Worm (Caenorhabditis elegans) whole organism, L1 larva: ENCODE data around the gene arf-6.

Experiments
- C04F5.9 ChIP-seq: sonication (generic microtip); optimal IDR thresholded peaks from 2 replicates; lab custom pipeline; 2016; ENCODE audit warnings: missing genetic modification characterization, missing compliant biosample characterization
- F16B12.6 ChIP-seq: fragments of 150-350 bp; optimal IDR thresholded peaks from 2 replicates; lab custom pipeline; 2014; ENCODE audit warnings: missing biosample characterization, missing genetic modification characterization
- Y116A8C.19 ChIP-seq: sonication (generic microtip); optimal IDR thresholded peaks from 2 replicates; lab custom pipeline; 2016; ENCODE audit warnings: missing compliant biosample characterization, missing genetic modification characterization, borderline replicate concordance
- alr-1 ChIP-seq: fragments of 200-800 bp; sonication (Bioruptor generic); optimal IDR thresholded peaks from 2 replicates; lab custom pipeline; 2018; ENCODE audit warnings: borderline replicate concordance, mild to moderate bottlenecking, missing genetic modification characterization, missing compliant biosample characterization
- blmp-1 ChIP-seq: fragments of 150-350 bp; optimal IDR thresholded peaks from 2 replicates; lab custom pipeline; 2014; ENCODE audit warnings: missing biosample characterization, missing genetic modification characterization
- ceh-82 ChIP-seq, 3 experiments: fragments of 150-350 bp in 1 of 3; sonication (generic microtip) in 2 of 3; optimal IDR thresholded peaks; 2 replicates each; lab custom pipeline; 2014 to 2017; ENCODE audit warnings: missing biosample characterization in 3 of 3, missing genetic modification characterization in 3 of 3
- ceh-88 ChIP-seq: fragments of 200-800 bp; sonication (Bioruptor generic); IDR thresholded peaks from 2 replicates; pipeline ENCODE4 v1.3.6; 2022; ENCODE audit warnings: missing genetic modification characterization, missing compliant biosample characterization
- ces-1 ChIP-seq: fragments of 150-350 bp; optimal IDR thresholded peaks from 2 replicates; lab custom pipeline; 2014; ENCODE audit warnings: missing biosample characterization, missing genetic modification reagents, missing genetic modification characterization
- efl-3 ChIP-seq: fragments of 200-800 bp; sonication (Bioruptor generic); optimal IDR thresholded peaks from 2 replicates; lab custom pipeline; 2018; ENCODE audit warnings: mild to moderate bottlenecking, missing genetic modification characterization, missing compliant biosample characterization
- egl-13 ChIP-seq: sonication (generic microtip); optimal IDR thresholded peaks from 2 replicates; lab custom pipeline; 2016; ENCODE audit warnings: missing genotype, missing genetic modification reagents, missing genetic modification characterization, missing compliant biosample characterization
- egl-27 ChIP-seq, 2 experiments: fragments of 150-350 bp in 1 of 2; sonication (generic microtip); optimal IDR thresholded peaks; 3 replicates each; lab custom pipeline; 2017 to 2018; ENCODE audit warnings: missing biosample characterization in 2 of 2, missing genetic modification characterization in 2 of 2, missing genetic modification reagents in 2 of 2
- ets-5 ChIP-seq: fragments of 200-800 bp; sonication (Bioruptor generic); IDR thresholded peaks from 2 replicates; pipeline ENCODE4 v1.3.6; 2022; ENCODE audit warnings: missing genetic modification characterization, missing compliant biosample characterization
- fkh-10 ChIP-seq: sonication (generic microtip); optimal IDR thresholded peaks from 2 replicates; lab custom pipeline; 2017; ENCODE audit warnings: missing biosample characterization, missing genetic modification reagents, missing genetic modification characterization
- fkh-8 ChIP-seq: sonication (generic microtip); optimal IDR thresholded peaks from 2 replicates; lab custom pipeline; 2016; ENCODE audit warnings: mild to moderate bottlenecking, missing genetic modification characterization, missing compliant biosample characterization
- grh-1 ChIP-seq: fragments of 200-800 bp; sonication (Bioruptor generic); IDR thresholded peaks from 2 replicates; pipeline ENCODE4 v1.3.6; 2022; ENCODE audit warnings: missing genetic modification reagents, missing genetic modification characterization, missing compliant biosample characterization
- hlh-17 ChIP-seq: fragments of 200-800 bp; sonication (Bioruptor generic); optimal IDR thresholded peaks from 2 replicates; lab custom pipeline; 2018; ENCODE audit warnings: missing genetic modification characterization, mild to moderate bottlenecking, missing compliant biosample characterization, moderate library complexity, borderline replicate concordance
- isw-1 ChIP-seq: fragments of 200-800 bp; sonication (Bioruptor generic); IDR thresholded peaks from 2 replicates; pipeline ENCODE4 v1.3.6; 2022; ENCODE audit warnings: missing genetic modification characterization, missing compliant biosample characterization
- jun-1 ChIP-seq: fragments of 150-350 bp; optimal IDR thresholded peaks from 2 replicates; lab custom pipeline; 2014; ENCODE audit warnings: missing biosample characterization, missing genetic modification reagents, missing genetic modification characterization
- lin-35 ChIP-seq, 2 experiments: fragments of 150-350 bp; optimal IDR thresholded peaks; 2 replicates each; lab custom pipeline; 2014; ENCODE audit warnings: missing biosample characterization in 2 of 2, missing genetic modification characterization in 2 of 2, missing genetic modification reagents in 2 of 2
- lir-3 ChIP-seq: sonication (generic microtip); optimal IDR thresholded peaks from 2 replicates; lab custom pipeline; 2016; ENCODE audit warnings: mild to moderate bottlenecking, missing genetic modification characterization, moderate library complexity, missing compliant biosample characterization; ENCODE audit not compliant: poor library complexity
- mab-9 ChIP-seq: fragments of 200-800 bp; sonication (Bioruptor generic); IDR thresholded peaks from 2 replicates; pipeline ENCODE4 v1.3.6; 2022; ENCODE audit warnings: missing genetic modification reagents, missing genetic modification characterization, missing compliant biosample characterization
- nhr-11 ChIP-seq: fragments of 150-350 bp; optimal IDR thresholded peaks from 2 replicates; lab custom pipeline; 2014; ENCODE audit warnings: missing biosample characterization, missing genetic modification characterization
- nhr-237 ChIP-seq: fragments of 150-350 bp; optimal IDR thresholded peaks from 2 replicates; lab custom pipeline; 2014; ENCODE audit warnings: missing biosample characterization, missing genetic modification characterization
- nhr-71 ChIP-seq: sonication (generic microtip); optimal IDR thresholded peaks from 2 replicates; lab custom pipeline; 2016; ENCODE audit warnings: mild to moderate bottlenecking, missing genetic modification characterization, moderate library complexity, missing compliant biosample characterization
- nhr-77 ChIP-seq: fragments of 150-350 bp; optimal IDR thresholded peaks from 2 replicates; lab custom pipeline; 2014; ENCODE audit warnings: missing biosample characterization, missing genetic modification characterization
- pax-3 ChIP-seq: fragments of 200-800 bp; sonication (Bioruptor generic); optimal IDR thresholded peaks from 2 replicates; lab custom pipeline; 2018; ENCODE audit warnings: mild to moderate bottlenecking, missing genetic modification characterization, moderate library complexity, missing compliant biosample characterization
- pqm-1 ChIP-seq: sonication (generic microtip); optimal IDR thresholded peaks from 3 replicates; lab custom pipeline; 2017; ENCODE audit warnings: missing biosample characterization, missing genetic modification characterization
- skn-1 ChIP-seq: fragments of 150-350 bp; optimal IDR thresholded peaks from 2 replicates; lab custom pipeline; 2014; ENCODE audit warnings: missing biosample characterization, missing genetic modification characterization
- snpc-4 ChIP-seq: fragments of 150-350 bp; optimal IDR thresholded peaks from 2 replicates; lab custom pipeline; 2014; ENCODE audit warnings: missing biosample characterization, missing genetic modification characterization
- sptf-1 ChIP-seq: fragments of 150-350 bp; optimal IDR thresholded peaks from 2 replicates; lab custom pipeline; 2014; ENCODE audit warnings: missing biosample characterization, missing genetic modification characterization
- swsn-7 ChIP-seq: sonication (generic microtip); optimal IDR thresholded peaks from 2 replicates; lab custom pipeline; 2016; ENCODE audit warnings: missing genetic modification characterization, missing compliant biosample characterization
- tbx-2 ChIP-seq: sonication (generic microtip); optimal IDR thresholded peaks from 2 replicates; lab custom pipeline; 2016; ENCODE audit warnings: missing genetic modification characterization, missing compliant biosample characterization
- unc-130 ChIP-seq: fragments of 150-350 bp; optimal IDR thresholded peaks from 2 replicates; lab custom pipeline; 2017; ENCODE audit warnings: missing biosample characterization, missing genetic modification characterization, inconsistent platforms
- unc-86 ChIP-seq: sonication (generic microtip); optimal IDR thresholded peaks from 2 replicates; lab custom pipeline; 2016; ENCODE audit warnings: missing genetic modification characterization, missing compliant biosample characterization
- zag-1 ChIP-seq: fragments of 150-350 bp; optimal IDR thresholded peaks from 2 replicates; lab custom pipeline; 2014; ENCODE audit warnings: missing biosample characterization, missing genetic modification characterization
- zip-4 ChIP-seq: fragments of 200-800 bp; sonication (Bioruptor generic); optimal IDR thresholded peaks from 2 replicates; lab custom pipeline; 2018; ENCODE audit warnings: mild to moderate bottlenecking, missing genetic modification characterization, moderate library complexity, missing compliant biosample characterization
- ztf-11 ChIP-seq, 2 experiments: sonication (generic microtip); optimal IDR thresholded peaks; 2 replicates each; lab custom pipeline; 2016 to 2017; ENCODE audit warnings: missing genetic modification characterization in 2 of 2, missing biosample characterization in 1 of 2, missing compliant biosample characterization in 1 of 2
- ztf-4 ChIP-seq: fragments of 150-350 bp; optimal IDR thresholded peaks from 2 replicates; lab custom pipeline; 2014; ENCODE audit warnings: missing biosample characterization, missing genetic modification characterization

arf-6 gene

DNA sequence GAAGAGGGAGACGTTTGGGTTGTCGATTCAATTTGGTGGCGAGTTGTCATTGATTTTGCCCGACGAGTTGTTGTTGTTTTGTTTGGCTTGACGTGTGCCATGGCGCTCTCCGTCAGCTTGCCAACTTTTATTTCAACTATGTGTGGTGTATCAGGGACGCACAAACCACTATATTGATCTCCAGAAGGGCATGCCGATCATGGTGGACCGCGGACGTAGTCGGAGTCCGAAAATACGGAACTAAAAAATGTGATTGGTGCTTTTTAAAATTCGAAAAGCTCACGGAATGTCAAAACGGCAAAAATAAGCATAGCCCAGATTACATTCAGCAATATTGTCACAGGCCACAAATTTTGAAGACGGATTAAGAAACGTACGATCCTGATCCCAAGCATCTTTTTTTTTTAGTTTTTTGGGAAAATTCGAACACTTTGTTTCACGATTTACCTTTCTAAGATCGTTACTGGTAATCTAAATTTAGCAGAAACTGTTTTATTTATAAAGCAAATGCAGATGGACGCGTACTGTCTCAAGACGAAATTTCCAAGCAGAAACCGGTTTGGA, 27.6 kb upstream of the arf-6 start, which contains the start of the genes Y116A8C.470 and Y116A8C.463:
TSS of gene Y116A8C.470 (minus strand) at position 101 of the 564 bp plus-strand sequence.
TSS of gene Y116A8C.463 (plus strand) at position 514 of the 564 bp plus-strand sequence.
- TF ChIP-seq ztf-4 (tag; lab: Kevin White, UChicago) (no peak), tbx-2 (tag; lab: Kevin White, UChicago) (no peak), alr-1 (tag; lab: Kevin White, UChicago) (no peak), egl-13 (no peak), unc-86 (tag; lab: Kevin White, UChicago) (no peak), isw-1 (GFP tag; lab: Robert Waterston, UW) (no peak), Y116A8C.19 (no peak), jun-1 (tag; lab: Kevin White, UChicago) (no peak)

DNA sequence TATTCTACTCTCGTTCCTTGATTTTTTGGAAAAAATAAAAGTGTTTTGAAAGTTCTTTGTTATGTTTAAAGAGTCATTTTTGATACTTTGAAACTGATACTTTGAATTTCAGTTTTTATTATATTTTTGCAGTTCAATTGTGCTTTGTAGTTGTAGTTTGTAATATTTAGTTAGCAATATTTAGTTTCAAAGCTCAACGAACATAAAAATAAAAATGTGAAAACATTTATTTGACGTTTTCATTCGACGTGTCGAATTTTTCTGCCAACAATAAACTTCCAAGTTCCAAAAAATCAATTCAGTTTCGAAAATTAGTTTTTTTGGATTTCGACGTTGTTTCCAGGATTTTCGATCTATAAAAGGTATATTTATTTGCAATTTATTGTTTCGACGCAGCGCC, 26.9 kb upstream of the arf-6 start, which contains the start of gene nep-23:
TSS of gene nep-23 (plus strand) at position 301 of the 400 bp plus-strand sequence.
- TF ChIP-seq mab-9 (GFP tag; lab: Robert Waterston, UW), result no peak
- no peak for TF ChIP-seq unc-86 (tag; lab: Kevin White, UChicago)
- no peak for TF ChIP-seq snpc-4 (tag; lab: Kevin White, UChicago)
- TF ChIP-seq tbx-2 (tag; lab: Kevin White, UChicago), result no peak
- TF ChIP-seq ztf-11 (tag; optimal IDR thresholded peaks at IDR 0.05; lab: Kevin White, UChicago), result no peak
- no peak for TF ChIP-seq hlh-17 (GFP tag; lab: Kevin White, UChicago)
- no peak for TF ChIP-seq nhr-77 (tag; lab: Kevin White, UChicago)
- TF ChIP-seq Y116A8C.19, result no peak
- no peak for TF ChIP-seq pax-3
- TF ChIP-seq ztf-4 (tag; lab: Kevin White, UChicago), result no peak

DNA sequence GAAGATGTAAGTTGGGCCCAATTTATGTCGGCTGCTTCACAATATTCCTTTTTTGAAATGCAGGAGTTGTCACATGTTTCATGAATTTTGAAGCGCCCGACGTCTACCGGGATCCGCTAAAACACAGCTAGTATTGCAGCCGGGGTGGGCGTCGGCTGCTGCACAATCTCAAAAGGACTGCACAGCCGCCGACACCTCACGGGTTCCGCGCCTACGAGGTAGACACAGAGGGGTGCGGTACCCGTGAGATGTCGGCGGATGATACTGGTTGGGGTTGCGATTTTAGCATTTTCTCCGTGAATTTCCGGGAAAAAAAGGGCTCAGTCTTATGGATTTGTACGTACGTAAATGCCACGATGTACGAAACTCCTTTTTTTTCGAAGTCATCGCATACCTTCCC, 24.9 kb upstream of the arf-6 start:
- TF ChIP-seq ceh-88 (GFP tag; lab: Robert Waterston, UW) (no peak), grh-1 (GFP tag; lab: Robert Waterston, UW) (no peak), efl-3 (GFP tag; lab: Kevin White, UChicago) (no peak), skn-1 (no peak), lir-3 (tag; lab: Kevin White, UChicago) (no peak), ces-1 (no peak), nhr-237 (tag; lab: Kevin White, UChicago) (no peak), C04F5.9 (tag; lab: Kevin White, UChicago) (no peak), mab-9 (GFP tag; lab: Robert Waterston, UW) (no peak)
- TF ChIP-seq, all 84 proteins: peak for 0

DNA sequence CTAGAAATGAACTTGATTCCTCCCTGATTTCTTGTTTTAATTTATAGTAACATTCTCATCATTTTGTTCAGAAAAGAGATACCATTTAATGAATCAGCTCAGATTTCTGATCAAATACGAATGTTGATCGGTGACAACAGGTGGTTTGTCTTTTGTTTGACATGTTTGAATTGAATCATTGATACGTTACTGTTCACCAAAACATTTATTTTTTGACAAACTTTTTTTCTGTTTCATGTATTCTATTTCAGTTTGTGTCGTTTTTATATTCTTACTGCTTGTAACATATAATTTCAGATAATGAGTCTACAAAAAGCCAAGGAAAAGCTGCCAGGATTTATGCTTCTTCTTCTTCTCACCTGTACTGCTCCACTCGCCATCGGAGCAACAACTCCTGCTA, 22.8 kb upstream of the arf-6 start, which contains the start of gene nep-24:
TSS of gene nep-24 (plus strand) at position 301 of the 400 bp plus-strand sequence.
- TF ChIP-seq unc-130 (tag; lab: Kevin White, UChicago), result no peak
- TF ChIP-seq C04F5.9 (tag; lab: Kevin White, UChicago), result no peak
- no peak for TF ChIP-seq pqm-1 (tag; lab: Kevin White, UChicago)
- TF ChIP-seq fkh-10 (GFP tag; lab: Kevin White, UChicago), result no peak
- TF ChIP-seq efl-3 (GFP tag; lab: Kevin White, UChicago), result no peak
- no peak for TF ChIP-seq blmp-1 (tag; lab: Kevin White, UChicago)
- no peak for TF ChIP-seq alr-1 (tag; lab: Kevin White, UChicago)
- no peak for TF ChIP-seq nhr-237 (tag; lab: Kevin White, UChicago)
- TF ChIP-seq nhr-11 (tag; lab: Kevin White, UChicago), result no peak
- TF ChIP-seq swsn-7 (tag; lab: Kevin White, UChicago), result no peak
- TF ChIP-seq sptf-1 (tag; lab: Kevin White, UChicago), result no peak

DNA sequence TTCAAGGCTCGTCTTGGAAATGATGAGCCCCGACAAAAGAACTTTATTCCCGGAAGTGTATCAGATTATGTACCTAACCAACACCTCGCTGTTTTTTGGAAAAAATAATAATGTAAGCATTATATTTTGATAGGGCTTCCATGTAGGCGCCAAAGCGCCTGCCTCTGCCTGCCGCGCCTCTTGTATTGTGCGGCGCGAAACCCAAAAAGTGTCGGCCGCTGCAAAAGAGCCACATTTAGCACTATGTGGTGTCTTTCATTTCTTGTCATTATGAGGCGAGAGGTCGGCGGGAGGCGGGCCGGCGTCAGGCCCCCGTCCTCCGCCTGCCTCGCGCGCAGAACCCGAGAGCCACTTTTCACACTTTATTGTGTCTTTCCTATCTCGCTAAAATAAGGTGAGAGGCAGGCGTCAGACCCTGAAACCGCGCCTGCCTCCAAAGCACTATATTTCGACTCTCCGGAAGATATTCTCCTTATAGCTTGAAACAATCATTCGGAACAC, 21.5 kb upstream of the arf-6 start:
- TF ChIP-seq F16B12.6 (tag; lab: Kevin White, UChicago) (no peak), hlh-17 (GFP tag; lab: Kevin White, UChicago) (no peak), egl-27 (tag; optimal IDR thresholded peaks at IDR 0.05; lab: Kevin White, UChicago) (no peak), zip-4 (GFP tag; lab: Kevin White, UChicago) (no peak), ceh-82 (tag; optimal IDR thresholded peaks at IDR 0.05; lab: Kevin White, UChicago) (no peak), zag-1 (tag; lab: Kevin White, UChicago) (no peak), jun-1 (tag; lab: Kevin White, UChicago) (no peak), ets-5 (no peak), fkh-8 (tag; lab: Kevin White, UChicago) (no peak), nhr-71 (tag; lab: Kevin White, UChicago) (no peak), mab-9 (GFP tag; lab: Robert Waterston, UW) (no peak), lir-3 (tag; lab: Kevin White, UChicago) (no peak), ces-1 (no peak), lin-35 (GFP tag; optimal IDR thresholded peaks at IDR 0.05; lab: Kevin White, UChicago) (no peak)
- TF ChIP-seq, all 84 proteins: peak for 0
